Worm (Caenorhabditis elegans) whole organism, L3 larva: ENCODE measurements around the gene cri-2.

Source experiments
- ZK546.5 ChIP-seq: sonication (generic microtip); optimal IDR thresholded peaks from 2 replicates; lab custom pipeline; 2017; ENCODE audit warnings: missing biosample characterization, missing genetic modification characterization
- ama-1 ChIP-seq: fragments of 150-350 bp; optimal IDR thresholded peaks from 2 replicates; lab custom pipeline; 2018
- daf-12 ChIP-seq: fragments of 150-350 bp; optimal IDR thresholded peaks from 2 replicates; lab custom pipeline; 2014; ENCODE audit warnings: missing biosample characterization, missing genetic modification reagents, missing genetic modification characterization
- elt-3 ChIP-seq, 3 experiments: fragments of 150-350 bp in 1 of 3; sonication (generic microtip) in 2 of 3; optimal IDR thresholded peaks; 2 replicates in 2 of 3; 4 replicates in 1 of 3; lab custom pipeline; 2014 to 2017; ENCODE audit warnings: missing biosample characterization in 3 of 3, missing genetic modification characterization in 3 of 3
- fkh-10 ChIP-seq: sonication (generic microtip); optimal IDR thresholded peaks from 2 replicates; lab custom pipeline; 2017; ENCODE audit warnings: missing biosample characterization, missing genetic modification reagents, missing genetic modification characterization
- mml-1 ChIP-seq: fragments of 150-350 bp; sonication (generic microtip); optimal IDR thresholded peaks from 3 replicates; lab custom pipeline; 2014; ENCODE audit warnings: missing biosample characterization, missing genetic modification characterization
- nhr-11 ChIP-seq: fragments of 150-350 bp; optimal IDR thresholded peaks from 2 replicates; lab custom pipeline; 2014; ENCODE audit warnings: missing biosample characterization, missing genetic modification characterization
- nhr-237 ChIP-seq: fragments of 150-350 bp; optimal IDR thresholded peaks from 2 replicates; lab custom pipeline; 2014; ENCODE audit warnings: missing biosample characterization, missing genetic modification characterization
- nhr-28 ChIP-seq: fragments of 150-350 bp; optimal IDR thresholded peaks from 2 replicates; lab custom pipeline; 2014; ENCODE audit warnings: missing biosample characterization, missing genetic modification characterization
- nhr-76 ChIP-seq: fragments of 150-350 bp; sonication (generic microtip); optimal IDR thresholded peaks from 5 replicates; lab custom pipeline; 2014; ENCODE audit warnings: missing biosample characterization, missing genetic modification characterization
- nhr-77 ChIP-seq: fragments of 150-350 bp; optimal IDR thresholded peaks from 2 replicates; lab custom pipeline; 2014; ENCODE audit warnings: missing biosample characterization, missing genetic modification characterization
- tbx-2 ChIP-seq: sonication (generic microtip); optimal IDR thresholded peaks from 2 replicates; lab custom pipeline; 2016; ENCODE audit warnings: mild to moderate bottlenecking, missing genetic modification characterization, missing compliant biosample characterization
- unc-39 ChIP-seq: sonication (generic microtip); optimal IDR thresholded peaks from 4 replicates; lab custom pipeline; 2017; ENCODE audit warnings: missing biosample characterization, missing genetic modification characterization

DNA sequence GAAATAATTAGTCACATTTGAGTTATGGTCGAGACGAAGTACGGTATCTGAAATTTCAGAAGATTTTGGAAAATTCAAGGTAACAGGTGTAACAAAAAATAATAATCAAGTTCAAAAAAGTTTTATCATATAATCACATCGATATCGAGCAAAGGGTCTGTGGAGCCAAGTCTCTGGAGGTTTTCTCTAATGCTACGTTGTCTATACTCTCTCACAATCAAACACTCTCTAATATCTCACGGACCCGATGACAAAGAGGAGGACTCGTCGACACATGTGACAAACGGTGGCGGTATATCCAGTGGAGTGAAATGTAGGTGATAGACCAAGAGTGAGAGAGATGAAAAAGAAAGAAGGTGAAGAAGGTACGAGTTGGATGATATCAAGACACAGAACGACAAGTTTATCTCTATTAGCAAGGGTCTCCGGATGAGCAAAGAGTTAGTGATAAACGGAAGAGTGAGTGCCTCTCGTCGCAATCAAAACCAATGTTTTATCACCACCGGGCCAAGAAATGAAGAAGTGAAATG, 5.7 kb upstream of the cri-2 start, which contains the start of gene F20D6.10:
- TF ChIP-seq nhr-237 (no peak), tbx-2 (tag; lab: Kevin White, UChicago) (no peak), mml-1 (no peak), ZK546.5 (no peak), nhr-28 (no peak), nhr-11 (tag; lab: Kevin White, UChicago) (no peak), fkh-10 (GFP tag; lab: Kevin White, UChicago) (no peak), unc-39 (tag; lab: Kevin White, UChicago) (no peak), nhr-76 (tag; lab: Kevin White, UChicago) (no peak), daf-12 (tag; lab: Kevin White, UChicago) (no peak), ama-1 (no peak), nhr-77 (no peak), elt-3 (tag; optimal IDR thresholded peaks at IDR 0.05; lab: Kevin White, UChicago) (no peak)
